Worm (Caenorhabditis elegans) whole organism, late embryonic: ENCODE data around the gene F23H12.7.

Source experiments
- K02D7.2 ChIP-seq: sonication (generic microtip); optimal IDR thresholded peaks from 2 replicates; lab custom pipeline; 2017; ENCODE audit warnings: mild to moderate bottlenecking, missing genetic modification characterization, missing compliant biosample characterization
- T23F11.4 ChIP-seq: fragments of 200-800 bp; sonication (Bioruptor generic); optimal IDR thresholded peaks from 2 replicates; lab custom pipeline; 2018; ENCODE audit warnings: mild to moderate bottlenecking, missing genetic modification characterization, missing compliant biosample characterization
- Y22D7AL.16 ChIP-seq: sonication (generic microtip); optimal IDR thresholded peaks from 2 replicates; lab custom pipeline; 2016; ENCODE audit warnings: missing genetic modification characterization, missing compliant biosample characterization
- ama-1 ChIP-seq: fragments of 150-350 bp; optimal IDR thresholded peaks from 2 replicates; lab custom pipeline; 2014
- ceh-19 ChIP-seq: fragments of 200-800 bp; sonication (Bioruptor generic); optimal IDR thresholded peaks from 2 replicates; lab custom pipeline; 2018; ENCODE audit warnings: mild to moderate bottlenecking, missing genetic modification characterization, missing compliant biosample characterization
- ceh-2 ChIP-seq: sonication (generic microtip); optimal IDR thresholded peaks from 2 replicates; lab custom pipeline; 2016; ENCODE audit warnings: missing genotype, missing genetic modification characterization, missing compliant biosample characterization
- ceh-22 ChIP-seq: sonication (generic microtip); optimal IDR thresholded peaks from 2 replicates; lab custom pipeline; 2017; ENCODE audit warnings: missing biosample characterization, missing genetic modification characterization
- ceh-34 ChIP-seq: sonication (generic microtip); optimal IDR thresholded peaks from 2 replicates; lab custom pipeline; 2016; ENCODE audit warnings: mild to moderate bottlenecking, missing genetic modification characterization, missing compliant biosample characterization
- ceh-45 ChIP-seq: fragments of 200-800 bp; sonication (Bioruptor generic); IDR thresholded peaks from 2 replicates; pipeline ENCODE4 v1.3.6; 2022; ENCODE audit warnings: missing genetic modification reagents, missing genetic modification characterization, missing compliant biosample characterization
- ceh-6 ChIP-seq: fragments of 200-800 bp; sonication (Bioruptor generic); optimal IDR thresholded peaks from 2 replicates; lab custom pipeline; 2018; ENCODE audit warnings: mild to moderate bottlenecking, missing genetic modification characterization, missing compliant biosample characterization
- che-1 ChIP-seq: sonication (generic microtip); optimal IDR thresholded peaks from 2 replicates; lab custom pipeline; 2016; ENCODE audit warnings: mild to moderate bottlenecking, missing genetic modification characterization, missing compliant biosample characterization
- elt-2 ChIP-seq: sonication (generic microtip); optimal IDR thresholded peaks from 2 replicates; lab custom pipeline; 2016; ENCODE audit warnings: missing genetic modification reagents, missing genetic modification characterization, missing compliant biosample characterization
- ets-4 ChIP-seq: sonication (generic microtip); optimal IDR thresholded peaks from 2 replicates; lab custom pipeline; 2016; ENCODE audit warnings: missing genetic modification characterization, missing compliant biosample characterization
- fkh-6 ChIP-seq: sonication (generic microtip); optimal IDR thresholded peaks from 2 replicates; lab custom pipeline; 2016; ENCODE audit warnings: missing genetic modification characterization, missing compliant biosample characterization
- hlh-15 ChIP-seq: sonication (generic microtip); optimal IDR thresholded peaks from 2 replicates; lab custom pipeline; 2016; ENCODE audit warnings: missing genetic modification characterization, missing compliant biosample characterization
- hlh-30 ChIP-seq: sonication (generic microtip); optimal IDR thresholded peaks from 2 replicates; lab custom pipeline; 2017; ENCODE audit warnings: antibody characterized with exemption, missing genetic modification characterization, missing compliant biosample characterization; ENCODE audit not compliant: insufficient read depth
- lim-6 ChIP-seq: sonication (generic microtip); optimal IDR thresholded peaks from 2 replicates; lab custom pipeline; 2016; ENCODE audit warnings: missing genetic modification characterization, missing compliant biosample characterization
- nfya-1 ChIP-seq: sonication (generic microtip); optimal IDR thresholded peaks from 2 replicates; lab custom pipeline; 2017; ENCODE audit warnings: missing genetic modification characterization, mild to moderate bottlenecking, missing compliant biosample characterization, antibody characterized with exemption, moderate library complexity
- nhr-232 ChIP-seq: sonication (generic microtip); optimal IDR thresholded peaks from 2 replicates; lab custom pipeline; 2016; ENCODE audit warnings: missing genetic modification characterization, missing compliant biosample characterization
- npax-4 ChIP-seq: sonication (generic microtip); optimal IDR thresholded peaks from 2 replicates; lab custom pipeline; 2016; ENCODE audit warnings: missing genetic modification characterization, missing compliant biosample characterization
- odd-2 ChIP-seq: sonication (generic microtip); optimal IDR thresholded peaks from 2 replicates; lab custom pipeline; 2017; ENCODE audit warnings: antibody characterized with exemption, mild to moderate bottlenecking, missing genetic modification characterization, missing compliant biosample characterization
- pat-9 ChIP-seq: fragments of 200-800 bp; sonication (Bioruptor generic); optimal IDR thresholded peaks from 2 replicates; lab custom pipeline; 2018; ENCODE audit warnings: mild to moderate bottlenecking, missing genetic modification characterization, moderate library complexity, missing compliant biosample characterization
- pax-1 ChIP-seq: fragments of 150-350 bp; optimal IDR thresholded peaks from 2 replicates; lab custom pipeline; 2014; ENCODE audit warnings: missing biosample characterization, missing genetic modification characterization
- pha-2 ChIP-seq: sonication (generic microtip); optimal IDR thresholded peaks from 2 replicates; lab custom pipeline; 2017; ENCODE audit warnings: mild to moderate bottlenecking, missing genetic modification characterization, missing compliant biosample characterization
- pha-4 ChIP-seq: fragments of 150-350 bp; optimal IDR thresholded peaks from 2 replicates; lab custom pipeline; 2018; ENCODE audit warnings: missing biosample characterization, missing genetic modification reagents, missing genetic modification characterization
- pqm-1 ChIP-seq: sonication (generic microtip); optimal IDR thresholded peaks from 2 replicates; lab custom pipeline; 2016; ENCODE audit warnings: missing genetic modification characterization, missing compliant biosample characterization
- pros-1 ChIP-seq: fragments of 150-350 bp; optimal IDR thresholded peaks from 2 replicates; lab custom pipeline; 2014; ENCODE audit warnings: missing biosample characterization, missing genetic modification reagents, missing genetic modification characterization
- ref-2 ChIP-seq: sonication (generic microtip); optimal IDR thresholded peaks from 2 replicates; lab custom pipeline; 2016; ENCODE audit warnings: missing genetic modification characterization, missing compliant biosample characterization
- rnt-1 ChIP-seq: sonication (generic microtip); optimal IDR thresholded peaks from 2 replicates; lab custom pipeline; 2016; ENCODE audit warnings: missing genetic modification characterization, missing compliant biosample characterization
- sdc-2 ChIP-seq: sonication (generic microtip); optimal IDR thresholded peaks from 2 replicates; lab custom pipeline; 2016; ENCODE audit warnings: missing genotype, missing genetic modification characterization, missing compliant biosample characterization
- tbx-2 ChIP-seq: sonication (generic microtip); optimal IDR thresholded peaks from 2 replicates; lab custom pipeline; 2016; ENCODE audit warnings: missing genetic modification characterization, missing compliant biosample characterization
- ttx-3 ChIP-seq: sonication (generic microtip); optimal IDR thresholded peaks from 2 replicates; lab custom pipeline; 2016; ENCODE audit warnings: missing genetic modification reagents, missing genetic modification characterization, missing compliant biosample characterization
- unc-42 ChIP-seq: sonication (generic microtip); optimal IDR thresholded peaks from 2 replicates; lab custom pipeline; 2016; ENCODE audit warnings: missing genotype, missing genetic modification characterization, missing compliant biosample characterization
- ztf-16 ChIP-seq: sonication (generic microtip); optimal IDR thresholded peaks from 2 replicates; lab custom pipeline; 2017; ENCODE audit warnings: missing genetic modification characterization, missing compliant biosample characterization

F23H12.7 gene

ce11 chrV:12397545-12397944 is 26.1 kb downstream of the F23H12.7 start, which contains the start of gene K01D12.5:
Gene K01D12.5 (plus strand): TSS chrV:12397845.
- no peak for TF ChIP-seq T23F11.4 (GFP tag; lab: Kevin White, UChicago)
- TF ChIP-seq ets-4 (tag; lab: Kevin White, UChicago) = no peak
- no peak for TF ChIP-seq che-1 (tag; lab: Kevin White, UChicago)
- no peak for TF ChIP-seq unc-42 (tag; lab: Kevin White, UChicago)
- no peak for TF ChIP-seq nfya-1 (tag; lab: Kevin White, UChicago)
- TF ChIP-seq rnt-1 (tag; lab: Kevin White, UChicago) = no peak
- TF ChIP-seq npax-4 (tag; lab: Kevin White, UChicago) = no peak
- no peak for TF ChIP-seq ama-1
- no peak for TF ChIP-seq tbx-2 (tag; lab: Kevin White, UChicago)
- no peak for TF ChIP-seq ztf-16 (tag; lab: Kevin White, UChicago)
- no peak for TF ChIP-seq ceh-45 (GFP tag; lab: Robert Waterston, UW)
- TF ChIP-seq ceh-34 (tag; lab: Kevin White, UChicago) = no peak
- TF ChIP-seq ceh-22 (tag; lab: Kevin White, UChicago) = no peak
- TF ChIP-seq ref-2 (tag; lab: Kevin White, UChicago) = no peak
- no peak for TF ChIP-seq fkh-6 (tag; lab: Kevin White, UChicago)
- TF ChIP-seq Y22D7AL.16 = no peak

- TF ChIP-seq Y22D7AL.16 = no peak
- no peak for TF ChIP-seq ceh-45 (GFP tag; lab: Robert Waterston, UW)
- TF ChIP-seq ceh-19 (GFP tag; lab: Kevin White, UChicago) = no peak
- TF ChIP-seq ttx-3 (tag; lab: Kevin White, UChicago) = no peak
- TF ChIP-seq ceh-2 = no peak
- TF ChIP-seq K02D7.2 (tag; lab: Kevin White, UChicago) = no peak
- TF ChIP-seq ceh-6 (GFP tag; lab: Kevin White, UChicago) = no peak
- no peak for TF ChIP-seq pat-9 (tag; lab: Kevin White, UChicago)
- no peak for TF ChIP-seq odd-2 (tag; lab: Kevin White, UChicago)
- TF ChIP-seq lim-6 (tag; lab: Kevin White, UChicago) = no peak
Observed at ce11 chrV:12400677-12401236, 29.3 kb downstream of the F23H12.7 start, which contains the start of the genes K01D12.20 and miga-1. Gene K01D12.20 (minus strand): TSS chrV:12400814. Gene miga-1 (minus strand): TSS chrV:12400859.

ce11 chrV:12401383-12401782 is 29.9 kb downstream of the F23H12.7 start, which contains the start of gene K01D12.7:
Gene K01D12.7 (minus strand): TSS chrV:12401483.
- TF ChIP-seq sdc-2 (tag; lab: Kevin White, UChicago) = no peak
- no peak for TF ChIP-seq ceh-19 (GFP tag; lab: Kevin White, UChicago)
- no peak for TF ChIP-seq che-1 (tag; lab: Kevin White, UChicago)
- TF ChIP-seq hlh-30 (tag; lab: Kevin White, UChicago) = no peak
- no peak for TF ChIP-seq elt-2 (tag; lab: Kevin White, UChicago)
- TF ChIP-seq ztf-16 (tag; lab: Kevin White, UChicago) = no peak

- TF ChIP-seq pha-4 (tag; lab: Kevin White, UChicago) (no peak), nhr-232 (tag; lab: Kevin White, UChicago) (no peak), ztf-16 (tag; lab: Kevin White, UChicago) (no peak), hlh-15 (tag; lab: Kevin White, UChicago) (no peak), ama-1 (no peak), pha-2 (no peak), pax-1 (no peak), K02D7.2 (tag; lab: Kevin White, UChicago) (no peak), pros-1 (tag; lab: Kevin White, UChicago) (no peak), che-1 (tag; lab: Kevin White, UChicago) (no peak), sdc-2 (tag; lab: Kevin White, UChicago) (no peak), pqm-1 (tag; lab: Kevin White, UChicago) (no peak), T23F11.4 (GFP tag; lab: Kevin White, UChicago) (no peak), tbx-2 (tag; lab: Kevin White, UChicago) (no peak)
- TF ChIP-seq, all 69 proteins: peak for 0
Observed at ce11 chrV:12402355-12402754, 30.9 kb downstream of the F23H12.7 start, which contains the start of gene K01D12.8. Gene K01D12.8 (plus strand): TSS chrV:12402655.
